Worm (Caenorhabditis elegans): ENCODE results near the gene nhr-285.

ce11 chrV:15796087-15796486 lies 17.1 kb upstream of the nhr-285 start, which contains the start of gene nhr-223:
- TF ChIP-seq tab-1 (GFP tag; IDR thresholded peaks at IDR 0.05), result no peak
- TF ChIP-seq ztf-23 (GFP tag; IDR thresholded peaks at IDR 0.05), result no peak
- TF ChIP-seq klf-2 (GFP tag; conservative IDR thresholded peaks at IDR 0.05), result no peak
- TF ChIP-seq flt-1 (GFP tag; IDR thresholded peaks at IDR 0.05), result no peak
- TF ChIP-seq T22C8.4 (GFP tag; IDR thresholded peaks at IDR 0.05), result no peak
- no peak for TF ChIP-seq cog-1 (tag; optimal IDR thresholded peaks at IDR 0.05)
- TF ChIP-seq med-1 (GFP tag; optimal IDR thresholded peaks at IDR 0.05; ENCODE audit: insufficient read depth), result no peak

Data from whole organism, midembryonic.